Fruit fly (Drosophila melanogaster) whole organism, embryonic: ENCODE results near the gene Gfat2.

ENCODE experiments used
- Atf-2 ChIP-seq: fragments of 200-800 bp; sonication (Bioruptor generic); optimal IDR thresholded peaks from 2 replicates; lab custom pipeline; 2016; ENCODE audit warnings: missing biosample characterization, missing genetic modification characterization
- CG10321 ChIP-seq: fragments of 200-800 bp; sonication (Bioruptor generic); IDR thresholded peaks from 2 replicates; pipeline ENCODE4 v1.3.6; 2022; ENCODE audit warnings: missing biosample characterization, missing genetic modification characterization
- CG11085 ChIP-seq: fragments of 200-800 bp; sonication (Bioruptor generic); IDR thresholded peaks from 2 replicates; pipeline ENCODE4 v1.3.6; 2022; ENCODE audit warnings: missing biosample characterization, missing genetic modification characterization
- CG11723 ChIP-seq: fragments of 200-800 bp; sonication (Bioruptor generic); optimal IDR thresholded peaks from 2 replicates; lab custom pipeline; 2017; ENCODE audit warnings: missing biosample characterization, mild to moderate bottlenecking, missing genetic modification characterization
- CG12299 ChIP-seq: fragments of 200-800 bp; sonication (Bioruptor generic); optimal IDR thresholded peaks from 2 replicates; lab custom pipeline; 2018; ENCODE audit warnings: missing biosample characterization, mild to moderate bottlenecking, missing genetic modification characterization
- CG13287 ChIP-seq: fragments of 200-800 bp; sonication (Bioruptor generic); IDR thresholded peaks from 2 replicates; pipeline ENCODE4 v1.3.6; 2022; ENCODE audit warnings: missing biosample characterization, missing genetic modification characterization; ENCODE audit not compliant: partially characterized antibody
- CG16863 ChIP-seq: fragments of 200-800 bp; sonication (Bioruptor generic); optimal IDR thresholded peaks from 3 replicates; lab custom pipeline; 2016; ENCODE audit warnings: missing biosample characterization, missing genetic modification characterization
- CG17328 ChIP-seq: fragments of 200-800 bp; sonication (Bioruptor generic); IDR thresholded peaks from 2 replicates; pipeline ENCODE4 v1.3.6; 2022; ENCODE audit warnings: missing biosample characterization, missing genetic modification characterization
- CG17912 ChIP-seq: fragments of 200-800 bp; sonication (Bioruptor generic); optimal IDR thresholded peaks from 2 replicates; lab custom pipeline; 2018; ENCODE audit warnings: missing biosample characterization, mild to moderate bottlenecking, missing genetic modification characterization
- CG2120 ChIP-seq: fragments of 200-800 bp; sonication (Bioruptor generic); optimal IDR thresholded peaks from 3 replicates; lab custom pipeline; 2016; ENCODE audit warnings: missing biosample characterization, missing genetic modification characterization
- CG2199 ChIP-seq: fragments of 200-800 bp; sonication (Bioruptor generic); IDR thresholded peaks from 3 replicates; pipeline ENCODE4 v1.3.6; 2022; ENCODE audit warnings: missing biosample characterization, missing genetic modification characterization
- CG2712 ChIP-seq: fragments of 200-800 bp; optimal IDR thresholded peaks from 3 replicates; lab custom pipeline; 2019; ENCODE audit warnings: missing biosample characterization, mild to moderate bottlenecking, missing genetic modification characterization, moderate library complexity
- CG3065 ChIP-seq: fragments of 200-800 bp; sonication (Bioruptor generic); optimal IDR thresholded peaks from 2 replicates; lab custom pipeline; 2016; ENCODE audit warnings: missing biosample characterization, missing genetic modification characterization
- CG31365 ChIP-seq: fragments of 200-800 bp; sonication (Bioruptor generic); optimal IDR thresholded peaks from 2 replicates; lab custom pipeline; 2018; ENCODE audit warnings: missing biosample characterization, mild to moderate bottlenecking, missing genetic modification characterization
- CG31441 ChIP-seq: fragments of 200-800 bp; sonication (Bioruptor generic); IDR thresholded peaks from 2 replicates; pipeline ENCODE4 v1.3.6; 2022; ENCODE audit warnings: missing biosample characterization, missing genetic modification characterization
- CG33213 ChIP-seq: fragments of 200-800 bp; sonication (Bioruptor generic); optimal IDR thresholded peaks from 3 replicates; lab custom pipeline; 2016; ENCODE audit warnings: missing biosample characterization, missing genetic modification characterization
- CG34376 ChIP-seq: fragments of 200-800 bp; sonication (Bioruptor generic); optimal IDR thresholded peaks from 2 replicates; lab custom pipeline; 2018; ENCODE audit warnings: missing biosample characterization, mild to moderate bottlenecking, missing genetic modification characterization
- CG4617 ChIP-seq: fragments of 200-800 bp; sonication (Bioruptor generic); optimal IDR thresholded peaks from 3 replicates; lab custom pipeline; 2016; ENCODE audit warnings: missing biosample characterization, missing genetic modification characterization, borderline replicate concordance
- CG6791 ChIP-seq: fragments of 200-800 bp; sonication (Bioruptor generic); IDR thresholded peaks from 3 replicates; pipeline ENCODE4 v1.3.6; 2022; ENCODE audit warnings: missing biosample characterization, missing genetic modification characterization; ENCODE audit not compliant: partially characterized antibody
- CG8281 ChIP-seq: fragments of 200-800 bp; sonication (Bioruptor generic); optimal IDR thresholded peaks from 2 replicates; lab custom pipeline; 2018; ENCODE audit warnings: missing biosample characterization, mild to moderate bottlenecking, missing genetic modification characterization, moderate library complexity
- Dek ChIP-seq: fragments of 200-800 bp; sonication (Bioruptor generic); optimal IDR thresholded peaks from 3 replicates; lab custom pipeline; 2019; ENCODE audit warnings: missing biosample characterization, mild to moderate bottlenecking, missing genetic modification characterization, moderate library complexity
- Ets65A ChIP-seq: fragments of 200-800 bp; sonication (Bioruptor generic); peaks from one replicate; lab custom pipeline; 2016; ENCODE audit warnings: missing biosample characterization, missing genetic modification characterization
- HLHmδ ChIP-seq: fragments of 200-800 bp; sonication (Bioruptor generic); optimal IDR thresholded peaks from 2 replicates; lab custom pipeline; 2018; ENCODE audit warnings: missing biosample characterization, mild to moderate bottlenecking, missing genetic modification characterization, moderate library complexity
- Mad ChIP-seq: fragments of 200-800 bp; sonication (Bioruptor generic); optimal IDR thresholded peaks from 2 replicates; lab custom pipeline; 2016; ENCODE audit warnings: missing biosample characterization, missing genetic modification characterization
- Mrtf ChIP-seq: fragments of 200-800 bp; sonication (Bioruptor generic); IDR thresholded peaks from 3 replicates; pipeline ENCODE4 v1.3.6; 2022; ENCODE audit warnings: missing biosample characterization, missing genetic modification characterization
- NC2α ChIP-seq: fragments of 200-800 bp; sonication (Bioruptor generic); optimal IDR thresholded peaks from 2 replicates; lab custom pipeline; 2016; ENCODE audit warnings: missing biosample characterization, missing genetic modification characterization
- Ptx1 ChIP-seq: fragments of 200-800 bp; sonication (Bioruptor generic); IDR thresholded peaks from 2 replicates; pipeline ENCODE4 v1.3.6; 2022; ENCODE audit warnings: missing biosample characterization, missing genetic modification characterization
- Ravus ChIP-seq: fragments of 200-800 bp; sonication (Bioruptor generic); IDR thresholded peaks from 2 replicates; pipeline ENCODE4 v1.3.6; 2022; ENCODE audit warnings: missing biosample characterization, missing genetic modification characterization
- Scr ChIP-seq: fragments of 200-800 bp; sonication (Bioruptor generic); IDR thresholded peaks from 2 replicates; pipeline ENCODE4 v1.3.6; 2022; ENCODE audit warnings: missing biosample characterization, missing genetic modification characterization; ENCODE audit not compliant: partially characterized antibody
- Sry-β ChIP-seq: fragments of 200-800 bp; sonication (Bioruptor generic); optimal IDR thresholded peaks from 2 replicates; lab custom pipeline; 2018; ENCODE audit warnings: missing biosample characterization, mild to moderate bottlenecking, missing genetic modification characterization, moderate library complexity
- Trl ChIP-seq, 3 experiments: fragments of >200 bp in 2 of 3; fragments of 200-800 bp in 1 of 3; sonication (Bioruptor generic) in 1 of 3; optimal IDR thresholded peaks; 2 replicates in 1 of 3; 3 replicates in 2 of 3; lab custom pipeline; 2016 to 2017; ENCODE audit warnings: missing biosample characterization in 1 of 3, missing genetic modification characterization in 1 of 3
- az2 ChIP-seq: fragments of 200-800 bp; sonication (Bioruptor generic); optimal IDR thresholded peaks from 3 replicates; lab custom pipeline; 2016; ENCODE audit warnings: missing biosample characterization, missing genetic modification characterization
- bbx ChIP-seq: fragments of 200-800 bp; sonication (Bioruptor generic); IDR thresholded peaks from 2 replicates; pipeline ENCODE4 v1.3.6; 2022; ENCODE audit warnings: missing biosample characterization, missing genetic modification characterization; ENCODE audit not compliant: partially characterized antibody
- cad ChIP-seq: fragments of >200 bp; optimal IDR thresholded peaks from 2 replicates; lab custom pipeline; 2017; ENCODE audit warnings: missing biosample characterization, missing genetic modification characterization
- chinmo ChIP-seq: fragments of 200-800 bp; sonication (Bioruptor generic); IDR thresholded peaks from 4 replicates; pipeline ENCODE4 v1.3.6; 2022; ENCODE audit warnings: missing biosample characterization, missing genetic modification characterization; ENCODE audit not compliant: partially characterized antibody
- corto ChIP-seq: fragments of 200-800 bp; sonication (Bioruptor generic); optimal IDR thresholded peaks from 2 replicates; lab custom pipeline; 2016; ENCODE audit warnings: missing biosample characterization, mild to moderate bottlenecking, missing genetic modification characterization, moderate library complexity
- da ChIP-seq: fragments of 200-800 bp; sonication (Bioruptor generic); optimal IDR thresholded peaks from 2 replicates; lab custom pipeline; 2016; ENCODE audit warnings: missing biosample characterization, missing genetic modification characterization
- gsb-n ChIP-seq: fragments of 200-800 bp; sonication (Bioruptor generic); optimal IDR thresholded peaks from 3 replicates; lab custom pipeline; 2018; ENCODE audit warnings: missing biosample characterization, mild to moderate bottlenecking, missing genetic modification characterization
- nmo ChIP-seq: fragments of 200-800 bp; sonication (Bioruptor generic); optimal IDR thresholded peaks from 2 replicates; lab custom pipeline; 2018; ENCODE audit warnings: missing biosample characterization, mild to moderate bottlenecking, missing genetic modification characterization, moderate library complexity
- onecut ChIP-seq: fragments of 200-800 bp; sonication (Bioruptor generic); IDR thresholded peaks from 2 replicates; pipeline ENCODE4 v1.3.6; 2022; ENCODE audit warnings: missing biosample characterization, missing genetic modification characterization
- peb ChIP-seq: fragments of 200-800 bp; sonication (Bioruptor generic); IDR thresholded peaks from 2 replicates; pipeline ENCODE4 v1.3.6; 2022; ENCODE audit warnings: missing biosample characterization, missing genetic modification characterization
- pita ChIP-seq: fragments of 200-800 bp; sonication (Bioruptor generic); optimal IDR thresholded peaks from 2 replicates; lab custom pipeline; 2017; ENCODE audit warnings: missing biosample characterization, mild to moderate bottlenecking, missing genetic modification characterization
- psq ChIP-seq: fragments of 200-800 bp; sonication (Bioruptor generic); optimal IDR thresholded peaks from 2 replicates; lab custom pipeline; 2017; ENCODE audit warnings: missing biosample characterization, missing genetic modification characterization
- sens-2 ChIP-seq: fragments of 200-800 bp; sonication (Bioruptor generic); IDR thresholded peaks from 2 replicates; pipeline ENCODE4 v1.3.6; 2022; ENCODE audit warnings: missing biosample characterization, missing genetic modification characterization
- slbo ChIP-seq: fragments of 200-800 bp; sonication (Bioruptor generic); IDR thresholded peaks from 2 replicates; pipeline ENCODE4 v1.3.6; 2022; ENCODE audit warnings: missing biosample characterization, missing genetic modification characterization
- slp2 ChIP-seq: fragments of 200-800 bp; sonication (Bioruptor generic); optimal IDR thresholded peaks from 2 replicates; lab custom pipeline; 2016; ENCODE audit warnings: missing biosample characterization, missing genetic modification characterization
- trem ChIP-seq: fragments of 200-800 bp; optimal IDR thresholded peaks from 3 replicates; lab custom pipeline; 2019; ENCODE audit warnings: missing biosample characterization, mild to moderate bottlenecking, missing genetic modification characterization, moderate library complexity
- tup ChIP-seq: fragments of 200-800 bp; sonication (Bioruptor generic); optimal IDR thresholded peaks from 2 replicates; lab custom pipeline; 2016; ENCODE audit warnings: missing biosample characterization, mild to moderate bottlenecking, missing genetic modification characterization, moderate library complexity
- twi ChIP-seq: fragments of 200-800 bp; optimal IDR thresholded peaks from 2 replicates; lab custom pipeline; 2019; ENCODE audit warnings: missing biosample characterization, mild to moderate bottlenecking, missing genetic modification characterization, moderate library complexity

The Gfat2 gene

dm6 chr3R:28335462-28335998, 4.0 kb downstream of the Gfat2 start (continued):
- TF ChIP-seq psq (no peak), peb (GFP tag; lab: Robert Waterston, UW) (peak; percentile 63), slp2 (GFP tag; lab: Kevin White, UChicago) (peak; percentile 62), Mrtf (0 out of 3 replicates have a peak, but pooled peaks have one; percentile 8), CG34376 (GFP tag; lab: Kevin White, UChicago) (peak; percentile 86), CG16863 (GFP tag; lab: Kevin White, UChicago) (peak; percentile 64), pita (GFP tag; lab: Kevin White, UChicago) (no peak), twi (tag; lab: Kevin White, UChicago) (peak; percentile 41), az2 (GFP tag; lab: Kevin White, UChicago) (peak; percentile 74), CG31365 (tag; lab: Kevin White, UChicago) (peak; percentile 47), slbo (GFP tag; lab: Robert Waterston, UW) (peak; percentile 69), CG2199 (GFP tag; lab: Robert Waterston, UW) (peak; percentile 75; the same call in 2 of the 3 replicates), Sry-β (no peak), trem (tag; lab: Kevin White, UChicago) (peak; percentile 99), CG17912 (GFP tag; lab: Kevin White, UChicago) (peak; percentile 28), Scr (GFP tag; lab: Robert Waterston, UW) (no peak; the same call in 1 of the 2 replicates), gsb-n (tag; lab: Kevin White, UChicago) (peak; percentile 63), CG12299 (tag; lab: Kevin White, UChicago) (peak; percentile 65), HLHmδ (peak; percentile 33), CG2712 (tag; lab: Kevin White, UChicago) (peak; percentile 79), CG10321 (GFP tag; lab: Robert Waterston, UW) (peak; percentile 48), CG33213 (GFP tag; lab: Kevin White, UChicago) (peak; percentile 45), corto (no peak), cad (no peak), CG6791 (GFP tag; lab: Robert Waterston, UW) (peak; percentile 59; the same call in 1 of the 3 replicates), CG13287 (GFP tag; lab: Robert Waterston, UW) (peak; percentile 15; the same call in 1 of the 2 replicates), CG4617 (GFP tag; lab: Kevin White, UChicago) (peak; percentile 47), Ets65A (GFP tag; lab: Kevin White, UChicago) (peak; percentile 96), bbx (GFP tag; lab: Robert Waterston, UW) (peak; percentile 50; the same call in 1 of the 2 replicates), Atf-2 (peak; percentile 65), tup (GFP tag; lab: Kevin White, UChicago) (peak; percentile 59), chinmo (GFP tag; lab: Robert Waterston, UW) (peak; percentile 92; the same call in 3 of the 4 replicates), CG2120 (GFP tag; lab: Kevin White, UChicago) (peak; percentile 63), Mad (peak; percentile 27), Dek (peak; percentile 70), Ptx1 (GFP tag; lab: Robert Waterston, UW) (peak; percentile 74), sens-2 (GFP tag; lab: Robert Waterston, UW) (peak; percentile 44; the same call in 1 of the 2 replicates), CG8281 (peak; percentile 53), da (peak; percentile 31), CG3065 (peak; percentile 52), Trl (optimal IDR thresholded peaks at IDR 0.05; lab: Kevin White, UChicago) (no peak), Trl (GFP tag; optimal IDR thresholded peaks at IDR 0.05; lab: Kevin White, UChicago) (peak; percentile 77), CG31441 (GFP tag; lab: Robert Waterston, UW) (peak; percentile 83), NC2α (GFP tag; lab: Kevin White, UChicago) (peak; percentile 70), Ravus (no peak), CG17328 (GFP tag; lab: Robert Waterston, UW) (peak; percentile 61; the same call in 1 of the 2 replicates), CG11085 (GFP tag; lab: Robert Waterston, UW) (peak; percentile 58; the same call in 1 of the 2 replicates), nmo (peak; percentile 87), onecut (GFP tag; lab: Robert Waterston, UW) (peak; percentile 61), CG11723 (GFP tag; lab: Kevin White, UChicago) (peak; percentile 65)
